Fruit fly (Drosophila melanogaster) whole organism, embryonic: ENCODE results near the gene CG46460.

Experiments
- Abd-B ChIP-seq: fragments of 200-800 bp; sonication (Bioruptor generic); optimal IDR thresholded peaks from 2 replicates; lab custom pipeline; 2018; ENCODE audit warnings: missing biosample characterization, mild to moderate bottlenecking, missing genetic modification characterization, moderate library complexity
- B-H1 ChIP-seq: fragments of 200-800 bp; sonication (Bioruptor generic); IDR thresholded peaks from 3 replicates; pipeline ENCODE4 v1.3.6; 2022; ENCODE audit warnings: missing biosample characterization, missing genetic modification characterization
- BEAF-32 ChIP-seq: fragments of 200-800 bp; sonication (Bioruptor generic); optimal IDR thresholded peaks from 3 replicates; lab custom pipeline; 2017; ENCODE audit warnings: missing biosample characterization, missing genetic modification characterization, mild to moderate bottlenecking, moderate library complexity, missing genetic modification reagents
- CG10274 ChIP-seq: fragments of 200-800 bp; sonication (Bioruptor generic); optimal IDR thresholded peaks from 3 replicates; lab custom pipeline; 2017; ENCODE audit warnings: missing biosample characterization, mild to moderate bottlenecking, missing genetic modification characterization
- CG10462 ChIP-seq: fragments of 200-800 bp; sonication (Bioruptor generic); optimal IDR thresholded peaks from 2 replicates; lab custom pipeline; 2016; ENCODE audit warnings: missing biosample characterization, missing genetic modification characterization
- CG13775 ChIP-seq: fragments of 200-800 bp; sonication (Bioruptor generic); optimal IDR thresholded peaks from 3 replicates; lab custom pipeline; 2017; ENCODE audit warnings: missing biosample characterization, mild to moderate bottlenecking, missing genetic modification characterization
- CG14441 ChIP-seq: fragments of 200-800 bp; sonication (Bioruptor generic); IDR thresholded peaks from 2 replicates; pipeline ENCODE4 v1.3.6; 2022; ENCODE audit warnings: missing biosample characterization, missing genetic modification characterization
- CG1602 ChIP-seq: fragments of 200-800 bp; sonication (Bioruptor generic); optimal IDR thresholded peaks from 3 replicates; lab custom pipeline; 2016; ENCODE audit warnings: missing biosample characterization, missing genetic modification characterization
- CG1647 ChIP-seq: fragments of 200-800 bp; sonication (Bioruptor generic); optimal IDR thresholded peaks from 3 replicates; lab custom pipeline; 2016; ENCODE audit warnings: missing biosample characterization, missing genetic modification characterization
- CG16779 ChIP-seq: fragments of 200-800 bp; sonication (Bioruptor generic); IDR thresholded peaks from 2 replicates; pipeline ENCODE4 v1.3.6; 2022; ENCODE audit warnings: missing biosample characterization, missing genetic modification characterization
- CG16813 ChIP-seq: fragments of 200-800 bp; sonication (Bioruptor generic); IDR thresholded peaks from 3 replicates; pipeline ENCODE4 v1.3.6; 2022; ENCODE audit warnings: missing biosample characterization, missing genetic modification characterization; ENCODE audit not compliant: partially characterized antibody
- CG18262 ChIP-seq: fragments of 200-800 bp; optimal IDR thresholded peaks from 3 replicates; lab custom pipeline; 2019; ENCODE audit warnings: missing biosample characterization, mild to moderate bottlenecking, missing genetic modification characterization, moderate library complexity
- CG1832 ChIP-seq: fragments of 200-800 bp; sonication (Bioruptor generic); optimal IDR thresholded peaks from 2 replicates; lab custom pipeline; 2017; ENCODE audit warnings: missing biosample characterization, mild to moderate bottlenecking, missing genetic modification characterization, inconsistent platforms
- CG2202 ChIP-seq: fragments of 200-800 bp; sonication (Bioruptor generic); optimal IDR thresholded peaks from 2 replicates; lab custom pipeline; 2018; ENCODE audit warnings: missing biosample characterization, mild to moderate bottlenecking, missing genetic modification characterization
- CG32772 ChIP-seq: fragments of 200-800 bp; sonication (Bioruptor generic); IDR thresholded peaks from 2 replicates; pipeline ENCODE4 v1.3.6; 2022; ENCODE audit warnings: missing biosample characterization, missing genetic modification characterization
- CG33213 ChIP-seq: fragments of 200-800 bp; sonication (Bioruptor generic); optimal IDR thresholded peaks from 3 replicates; lab custom pipeline; 2016; ENCODE audit warnings: missing biosample characterization, missing genetic modification characterization
- CG4424 ChIP-seq: fragments of 200-800 bp; sonication (Bioruptor generic); optimal IDR thresholded peaks from 3 replicates; lab custom pipeline; 2016; ENCODE audit warnings: missing biosample characterization, missing genetic modification characterization
- CG5953 ChIP-seq: fragments of 200-800 bp; sonication (Bioruptor generic); IDR thresholded peaks from 2 replicates; pipeline ENCODE4 v1.3.6; 2022; ENCODE audit warnings: missing biosample characterization, missing genetic modification characterization
- CG7786 ChIP-seq: fragments of 200-800 bp; sonication (Bioruptor generic); optimal IDR thresholded peaks from 2 replicates; lab custom pipeline; 2016; ENCODE audit warnings: missing biosample characterization, missing genetic modification characterization
- Camta ChIP-seq: fragments of 200-800 bp; sonication (Bioruptor generic); optimal IDR thresholded peaks from 2 replicates; lab custom pipeline; 2016; ENCODE audit warnings: missing biosample characterization, missing genetic modification characterization
- Dip2 ChIP-seq: fragments of 200-800 bp; sonication (Bioruptor generic); IDR thresholded peaks from 2 replicates; pipeline ENCODE4 v1.3.6; 2022; ENCODE audit warnings: missing biosample characterization, missing genetic modification characterization
- Dip3 ChIP-seq: fragments of 200-800 bp; sonication (Bioruptor generic); optimal IDR thresholded peaks from 3 replicates; lab custom pipeline; 2016; ENCODE audit warnings: missing biosample characterization, missing genetic modification characterization
- Dll ChIP-seq: fragments of 200-800 bp; sonication (Bioruptor generic); IDR thresholded peaks from 4 replicates; pipeline ENCODE4 v1.3.6; 2022; ENCODE audit warnings: missing biosample characterization, missing genetic modification characterization; ENCODE audit not compliant: partially characterized antibody
- Elba2 ChIP-seq: fragments of 200-800 bp; sonication (Bioruptor generic); optimal IDR thresholded peaks from 3 replicates; lab custom pipeline; 2016; ENCODE audit warnings: missing biosample characterization, missing genetic modification characterization
- GATAe ChIP-seq: fragments of 200-800 bp; sonication (Bioruptor generic); conservative IDR thresholded peaks from 2 replicates; pipeline ENCODE4 v1.3.6; 2022; ENCODE audit warnings: missing biosample characterization, missing genetic modification characterization
- Gsc ChIP-seq: fragments of 200-800 bp; sonication (Bioruptor generic); IDR thresholded peaks from 2 replicates; pipeline ENCODE4 v1.3.6; 2022; ENCODE audit warnings: missing biosample characterization, missing genetic modification characterization
- HHEX ChIP-seq: fragments of 200-800 bp; sonication (Bioruptor generic); optimal IDR thresholded peaks from 3 replicates; lab custom pipeline; 2017; ENCODE audit warnings: missing biosample characterization, mild to moderate bottlenecking, missing genetic modification characterization, missing genetic modification reagents
- Kr ChIP-seq: fragments of 200-800 bp; sonication (Bioruptor generic); optimal IDR thresholded peaks from 2 replicates; lab custom pipeline; 2017; ENCODE audit warnings: missing biosample characterization, mild to moderate bottlenecking, missing genetic modification characterization
- Mrtf ChIP-seq: fragments of 200-800 bp; sonication (Bioruptor generic); IDR thresholded peaks from 3 replicates; pipeline ENCODE4 v1.3.6; 2022; ENCODE audit warnings: missing biosample characterization, missing genetic modification characterization
- Myb ChIP-seq: fragments of 200-800 bp; sonication (Bioruptor generic); optimal IDR thresholded peaks from 2 replicates; lab custom pipeline; 2016; ENCODE audit warnings: missing biosample characterization, missing genetic modification characterization
- Nf-YC ChIP-seq: fragments of 200-800 bp; optimal IDR thresholded peaks from 3 replicates; lab custom pipeline; 2019; ENCODE audit warnings: missing biosample characterization, mild to moderate bottlenecking, missing genetic modification characterization, moderate library complexity
- Rx ChIP-seq: fragments of 200-800 bp; sonication (Bioruptor generic); IDR thresholded peaks from 2 replicates; pipeline ENCODE4 v1.3.6; 2022; ENCODE audit warnings: missing biosample characterization, missing genetic modification characterization
- Sin3A ChIP-seq: fragments of >200 bp; optimal IDR thresholded peaks from 2 replicates; lab custom pipeline; 2018
- Tbp ChIP-seq: fragments of >200 bp; optimal IDR thresholded peaks from 2 replicates; lab custom pipeline; 2018; ENCODE audit warnings: missing biosample characterization, missing genetic modification characterization
- ara ChIP-seq: fragments of 200-800 bp; sonication (Bioruptor generic); IDR thresholded peaks from 2 replicates; pipeline ENCODE4 v1.3.6; 2022; ENCODE audit warnings: missing biosample characterization, missing genetic modification characterization
- cad ChIP-seq: fragments of >200 bp; optimal IDR thresholded peaks from 2 replicates; lab custom pipeline; 2017; ENCODE audit warnings: missing biosample characterization, missing genetic modification characterization
- dati ChIP-seq: fragments of 200-800 bp; sonication (Bioruptor generic); IDR thresholded peaks from 2 replicates; pipeline ENCODE4 v1.3.6; 2022; ENCODE audit warnings: missing biosample characterization, missing genetic modification characterization
- dpn ChIP-seq, 2 experiments: fragments of 200-800 bp; sonication (Bioruptor generic); optimal IDR thresholded peaks; 3 replicates each; lab custom pipeline; 2016; ENCODE audit warnings: missing biosample characterization in 2 of 2, missing genetic modification characterization in 2 of 2
- en ChIP-seq: fragments of 200-800 bp; sonication (Bioruptor generic); optimal IDR thresholded peaks from 2 replicates; lab custom pipeline; 2016; ENCODE audit warnings: missing biosample characterization, missing genetic modification characterization
- gem ChIP-seq: fragments of 200-800 bp; sonication (Bioruptor generic); optimal IDR thresholded peaks from 2 replicates; lab custom pipeline; 2019; ENCODE audit warnings: missing biosample characterization, mild to moderate bottlenecking, missing genetic modification characterization, moderate library complexity
- gfzf ChIP-seq: fragments of 200-800 bp; sonication (Bioruptor generic); optimal IDR thresholded peaks from 2 replicates; lab custom pipeline; 2016; ENCODE audit warnings: missing biosample characterization, mild to moderate bottlenecking, missing genetic modification characterization, moderate library complexity
- kah ChIP-seq: fragments of 200-800 bp; sonication (Bioruptor generic); optimal IDR thresholded peaks from 2 replicates; lab custom pipeline; 2018; ENCODE audit warnings: missing biosample characterization, mild to moderate bottlenecking, missing genetic modification characterization
- lola ChIP-seq, 3 experiments: fragments of >200 bp in 2 of 3; fragments of 200-800 bp in 1 of 3; sonication (Bioruptor generic) in 1 of 3; optimal IDR thresholded peaks; 2 replicates each; lab custom pipeline; 2017 to 2019; ENCODE audit warnings: missing biosample characterization in 3 of 3, missing genetic modification characterization in 3 of 3, mild to moderate bottlenecking in 1 of 3, moderate library complexity in 1 of 3
- luna ChIP-seq: fragments of 200-800 bp; sonication (Bioruptor generic); optimal IDR thresholded peaks from 2 replicates; lab custom pipeline; 2016; ENCODE audit warnings: missing biosample characterization, missing genetic modification characterization
- org-1 ChIP-seq: fragments of 200-800 bp; sonication (Bioruptor generic); optimal IDR thresholded peaks from 2 replicates; lab custom pipeline; 2017; ENCODE audit warnings: missing biosample characterization, missing genetic modification characterization
- pb ChIP-seq: fragments of 200-800 bp; sonication (Bioruptor generic); optimal IDR thresholded peaks from 3 replicates; lab custom pipeline; 2016; ENCODE audit warnings: missing biosample characterization, missing genetic modification characterization
- schlank ChIP-seq: fragments of 200-800 bp; sonication (Bioruptor generic); optimal IDR thresholded peaks from 2 replicates; lab custom pipeline; 2018; ENCODE audit warnings: missing biosample characterization, mild to moderate bottlenecking, missing genetic modification characterization
- sens-2 ChIP-seq: fragments of 200-800 bp; sonication (Bioruptor generic); IDR thresholded peaks from 2 replicates; pipeline ENCODE4 v1.3.6; 2022; ENCODE audit warnings: missing biosample characterization, missing genetic modification characterization
- sug ChIP-seq: fragments of 200-800 bp; optimal IDR thresholded peaks from 2 replicates; lab custom pipeline; 2019; ENCODE audit warnings: missing biosample characterization, mild to moderate bottlenecking, missing genetic modification characterization, moderate library complexity
- tin ChIP-seq: fragments of 200-800 bp; sonication (Bioruptor generic); optimal IDR thresholded peaks from 3 replicates; lab custom pipeline; 2016; ENCODE audit warnings: missing biosample characterization, missing genetic modification characterization
- tll ChIP-seq, 2 experiments: fragments of 200-800 bp in 1 of 2; fragments of >200 bp in 1 of 2; sonication (Bioruptor generic) in 1 of 2; optimal IDR thresholded peaks; 2 replicates each; lab custom pipeline; 2017 to 2019; ENCODE audit warnings: missing biosample characterization in 2 of 2, missing genetic modification characterization in 2 of 2, mild to moderate bottlenecking in 1 of 2, moderate library complexity in 1 of 2
- trh ChIP-seq: fragments of 200-800 bp; sonication (Bioruptor generic); optimal IDR thresholded peaks from 2 replicates; lab custom pipeline; 2016; ENCODE audit warnings: missing biosample characterization, missing genetic modification characterization
- twi ChIP-seq: fragments of 200-800 bp; optimal IDR thresholded peaks from 2 replicates; lab custom pipeline; 2019; ENCODE audit warnings: missing biosample characterization, mild to moderate bottlenecking, missing genetic modification characterization, moderate library complexity

Gene CG46460

DNA sequence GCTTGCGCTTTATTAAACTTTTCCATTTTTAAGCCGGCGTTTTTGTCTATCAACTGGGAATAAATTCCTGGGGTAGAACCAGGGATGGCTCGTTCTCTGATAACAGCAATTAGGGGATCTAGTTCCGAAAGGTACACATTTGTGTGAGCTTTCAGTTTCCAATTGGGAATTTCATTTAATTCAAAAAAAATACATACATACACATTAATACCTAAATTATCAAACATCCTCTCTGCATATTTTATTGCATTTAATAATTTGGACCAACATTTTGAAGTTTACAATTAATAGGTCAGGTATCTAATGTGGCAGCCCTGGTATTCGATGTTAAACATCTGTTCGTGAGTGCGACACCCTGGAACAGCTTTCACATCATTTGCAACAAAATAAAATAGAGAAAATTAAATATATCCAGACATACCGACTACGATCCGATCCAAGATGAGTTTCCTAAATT is 32.0 kb upstream of the CG46460 start, which contains the start of the genes CG15011 and CG1309 (continued):
- TF ChIP-seq Kr (GFP tag; lab: Kevin White, UChicago) (no peak), CG32772 (GFP tag; lab: Robert Waterston, UW) (peak; percentile 81), sens-2 (no peak), Mrtf (peak; percentile 58; the same call in 1 of the 3 replicates), tll (GFP tag; optimal IDR thresholded peaks at IDR 0.05; lab: Kevin White, UChicago) (no peak), kah (peak; percentile 14), Gsc (GFP tag; lab: Robert Waterston, UW) (no peak), CG2202 (tag; lab: Kevin White, UChicago) (peak; percentile 31), Tbp (no peak), tin (GFP tag; lab: Kevin White, UChicago) (peak; percentile 83), BEAF-32 (peak; percentile 63), CG10274 (GFP tag; lab: Kevin White, UChicago) (peak; percentile 48), CG18262 (tag; lab: Kevin White, UChicago) (peak; percentile 85), CG14441 (GFP tag; lab: Robert Waterston, UW) (peak; percentile 83), schlank (tag; lab: Kevin White, UChicago) (peak; percentile 8), Rx (peak; percentile 59), Nf-YC (tag; lab: Kevin White, UChicago) (peak; percentile 79), CG16813 (GFP tag; lab: Robert Waterston, UW) (no peak), dpn (GFP tag; optimal IDR thresholded peaks at IDR 0.05; lab: Kevin White, UChicago) (peak; percentile 85 to 88), CG1647 (GFP tag; lab: Kevin White, UChicago) (peak; percentile 81), Myb (GFP tag; lab: Kevin White, UChicago) (peak; percentile 62), Sin3A (lab: Kevin White, UChicago) (peak; percentile 71), HHEX (GFP tag; lab: Kevin White, UChicago) (peak; percentile 52), GATAe (peak; percentile 66), twi (peak; percentile 83), sug (peak; percentile 92), Dip3 (peak; percentile 80), Dll (peak; percentile 59; the same call in 2 of the 4 replicates), CG1602 (GFP tag; lab: Kevin White, UChicago) (peak; percentile 86), cad (GFP tag; lab: Kevin White, UChicago) (no peak), CG7786 (peak; percentile 82), Abd-B (GFP tag; lab: Kevin White, UChicago) (peak; percentile 89), CG5953 (GFP tag; lab: Robert Waterston, UW) (no peak), CG4424 (GFP tag; lab: Kevin White, UChicago) (peak; percentile 86), gfzf (GFP tag; lab: Kevin White, UChicago) (peak; percentile 23)

DNA sequence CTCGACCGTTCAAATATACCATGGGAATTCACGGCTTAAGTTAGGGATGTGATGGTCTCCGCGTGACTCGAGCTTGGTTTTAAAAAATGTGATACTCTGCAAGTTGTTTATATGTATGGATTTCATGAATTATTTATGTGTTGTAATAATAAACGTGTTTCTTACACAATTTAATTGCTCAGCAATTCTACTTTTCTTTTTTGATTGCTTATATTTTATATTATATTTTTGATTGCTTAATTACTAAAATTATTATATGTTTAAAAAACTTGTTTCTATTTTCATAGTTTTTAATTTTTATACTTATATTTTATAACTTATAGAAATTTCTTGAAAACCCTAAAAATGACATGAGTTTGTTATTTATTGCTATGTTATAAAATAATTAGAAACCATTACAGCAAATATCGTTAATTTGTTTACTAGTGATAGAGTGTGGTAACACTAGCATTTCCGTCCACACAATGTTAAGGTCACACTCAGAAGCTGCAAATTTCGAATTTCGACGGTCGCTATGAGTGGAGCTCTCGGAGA is 27.3 kb upstream of the CG46460 start, which contains the start of the genes ago and CG1265:
Gene ago, minus strand, starts transcription at position 6 of the 534 bp plus-strand sequence.
Gene CG1265, plus strand, starts transcription at position 476 of the 534 bp plus-strand sequence.
- TF ChIP-seq lola (GFP tag; optimal IDR thresholded peaks at IDR 0.05; lab: Kevin White, UChicago) (peak in 1 of 3 experiments; percentile 52), trh (no peak), dati (GFP tag; lab: Robert Waterston, UW) (0 out of 2 replicates have a peak, but pooled peaks have one; percentile 19), Dip2 (GFP tag; lab: Robert Waterston, UW) (no peak), pb (no peak), Elba2 (GFP tag; lab: Kevin White, UChicago) (no peak), ara (GFP tag; lab: Robert Waterston, UW) (0 out of 2 replicates have a peak, but pooled peaks have one; percentile 31), CG13775 (GFP tag; lab: Kevin White, UChicago) (peak; percentile 60), Camta (GFP tag; lab: Kevin White, UChicago) (no peak), CG33213 (GFP tag; lab: Kevin White, UChicago) (no peak), CG1832 (GFP tag; lab: Kevin White, UChicago) (no peak), org-1 (no peak), CG16779 (no peak), B-H1 (no peak), luna (no peak), en (GFP tag; lab: Kevin White, UChicago) (no peak), gem (tag; lab: Kevin White, UChicago) (peak; percentile 74), CG10462 (GFP tag; lab: Kevin White, UChicago) (no peak)
